Worm (Caenorhabditis elegans) whole organism, L2 larva: ENCODE measurements around the gene gst-36.

Source experiments
- lin-39 ChIP-seq: fragments of 150-350 bp; optimal IDR thresholded peaks from 2 replicates; lab custom pipeline; 2014; ENCODE audit warnings: missing biosample characterization, missing genetic modification reagents, missing genetic modification characterization
- unc-55 ChIP-seq: fragments of 150-350 bp; sonication (generic microtip); optimal IDR thresholded peaks from 3 replicates; lab custom pipeline; 2014; ENCODE audit warnings: missing biosample characterization, missing genetic modification reagents, missing genetic modification characterization

DNA sequence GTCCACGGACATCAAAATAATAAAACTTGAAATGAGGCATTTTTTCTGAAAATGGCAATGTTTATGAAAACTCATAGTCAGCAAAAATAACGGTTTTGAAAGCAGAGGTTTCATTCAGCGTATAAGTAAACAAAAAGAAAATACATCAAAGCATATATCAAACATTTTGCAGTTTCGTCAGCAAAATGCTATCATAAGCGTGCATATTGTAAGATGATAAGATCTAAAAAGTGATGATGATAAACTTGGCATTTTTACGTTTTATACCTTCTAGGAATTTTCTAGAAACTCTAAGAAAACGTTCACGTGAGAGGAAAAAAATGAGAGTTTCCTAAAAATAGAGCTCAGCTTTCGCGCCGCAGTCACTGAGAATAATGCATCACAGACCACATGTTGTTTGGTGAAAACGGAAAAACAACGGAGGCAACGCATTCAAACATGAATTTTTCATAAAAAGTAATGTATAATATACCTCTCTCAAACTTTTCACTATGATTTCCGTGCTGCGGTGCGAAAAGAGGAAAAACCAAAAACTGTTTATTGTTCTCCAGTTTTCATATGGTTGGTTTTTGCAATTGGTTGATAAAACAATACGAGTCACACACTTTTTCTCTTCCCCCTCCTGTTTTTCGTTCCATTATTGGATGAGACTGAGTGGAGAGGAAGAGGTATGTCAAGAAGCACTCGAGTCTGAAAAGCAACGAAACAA, at the start of gene gst-36, which contains the start of gene R07B1.5:
- no peak for TF ChIP-seq unc-55
- TF ChIP-seq lin-39 = no peak
